Worm (Caenorhabditis elegans): ENCODE measurements around the gene ceh-39.

ceh-39 gene

DNA sequence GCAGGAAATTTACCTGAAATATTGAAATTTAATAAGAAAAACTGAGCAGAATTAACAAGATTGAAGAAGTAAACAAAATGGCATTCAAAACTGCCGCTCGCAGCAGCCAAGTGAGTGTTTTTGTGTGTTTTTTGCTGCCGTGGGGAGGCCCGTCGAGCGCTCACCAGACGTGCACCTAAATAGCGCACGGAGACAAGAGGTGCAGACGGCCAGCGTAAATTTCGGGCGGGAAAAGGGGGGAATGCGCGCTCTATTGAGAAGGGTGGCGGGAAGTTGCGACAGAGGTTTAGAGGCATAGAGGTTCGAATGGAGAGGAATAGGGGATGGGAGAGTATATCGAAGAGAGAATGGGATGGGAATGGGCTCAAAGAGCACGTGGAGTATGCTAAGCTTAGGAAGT is at the start of gene ceh-39 (continued):
- TF ChIP-seq nhr-6 (tag; optimal IDR thresholded peaks at IDR 0.05) (no peak), mxl-3 (GFP tag; optimal IDR thresholded peaks at IDR 0.05) (no peak), nhr-42 (GFP tag; IDR thresholded peaks at IDR 0.05) (0 out of 2 replicates have a peak, but pooled peaks have one; percentile 31), Y48G9A.11 (GFP tag; IDR thresholded peaks at IDR 0.05) (no peak), gei-8 (GFP tag; optimal IDR thresholded peaks at IDR 0.05) (no peak), dmd-8 (GFP tag; IDR thresholded peaks at IDR 0.05) (no peak), hlh-30 (tag; optimal IDR thresholded peaks at IDR 0.05; ENCODE audit: insufficient read depth) (peak; percentile 41), skn-1 (tag; optimal IDR thresholded peaks at IDR 0.05) (no peak), F26F4.8 (GFP tag; conservative IDR thresholded peaks at IDR 0.05) (no peak), jun-1 (tag; optimal IDR thresholded peaks at IDR 0.05) (no peak), dmd-6 (GFP tag; IDR thresholded peaks at IDR 0.05) (no peak; the same call in 1 of the 2 replicates), nhr-25 (tag; optimal IDR thresholded peaks at IDR 0.05; ENCODE audit: borderline replicate concordance, insufficient read depth) (no peak), dve-1 (tag; optimal IDR thresholded peaks at IDR 0.05; ENCODE audit: insufficient read depth) (no peak), Y75B8A.6 (GFP tag; IDR thresholded peaks at IDR 0.05) (no peak), ceh-44 (GFP tag; IDR thresholded peaks at IDR 0.05) (no peak), hmg-1.1 (GFP tag; IDR thresholded peaks at IDR 0.05) (peak; percentile 68), pha-4 (GFP tag; IDR thresholded peaks at IDR 0.05) (no peak), pha-4 (tag; optimal IDR thresholded peaks at IDR 0.05) (no peak), ZK546.5 (tag; optimal IDR thresholded peaks at IDR 0.05) (no peak), mep-1 (tag; optimal IDR thresholded peaks at IDR 0.05) (peak; percentile 70), lin-13 (GFP tag; optimal IDR thresholded peaks at IDR 0.05) (no peak), F49E8.2 (tag; optimal IDR thresholded peaks at IDR 0.05; ENCODE audit: borderline replicate concordance) (no peak), nhr-76 (tag; optimal IDR thresholded peaks at IDR 0.05) (no peak), spr-3 (GFP tag; optimal IDR thresholded peaks at IDR 0.05) (no peak), mdt-29 (GFP tag; IDR thresholded peaks at IDR 0.05) (no peak), nhr-28 (tag; optimal IDR thresholded peaks at IDR 0.05) (no peak), nhr-102 (tag; optimal IDR thresholded peaks at IDR 0.05) (no peak), ZK337.2 (GFP tag; IDR thresholded peaks at IDR 0.05) (no peak), D1046.2 (GFP tag; IDR thresholded peaks at IDR 0.05) (no peak), F44E2.7 (GFP tag; IDR thresholded peaks at IDR 0.05) (no peak), unc-39 (tag; optimal IDR thresholded peaks at IDR 0.05) (no peak), Y5F2A.4 (GFP tag; optimal IDR thresholded peaks at IDR 0.05) (no peak), zag-1 (tag; optimal IDR thresholded peaks at IDR 0.05) (no peak), R02D3.7 (tag; optimal IDR thresholded peaks at IDR 0.05) (no peak), zfp-3 (GFP tag; conservative IDR thresholded peaks at IDR 0.05) (no peak), daf-16 (GFP tag; optimal IDR thresholded peaks at IDR 0.05) (no peak), daf-16 (tag; optimal IDR thresholded peaks at IDR 0.05) (no peak), ztf-7 (tag; optimal IDR thresholded peaks at IDR 0.05) (no peak), F10B5.3 (tag; optimal IDR thresholded peaks at IDR 0.05) (no peak), dmd-9 (GFP tag; IDR thresholded peaks at IDR 0.05) (no peak), lin-38 (GFP tag; IDR thresholded peaks at IDR 0.05) (peak; percentile 85), lin-29 (GFP tag; IDR thresholded peaks at IDR 0.05) (no peak), T26A8.4 (GFP tag; IDR thresholded peaks at IDR 0.05) (no peak), madf-9 (GFP tag; conservative IDR thresholded peaks at IDR 0.05) (no peak), nhr-111 (GFP tag; optimal IDR thresholded peaks at IDR 0.05) (no peak), ces-1 (GFP tag; optimal IDR thresholded peaks at IDR 0.05) (no peak), ztf-11 (tag; optimal IDR thresholded peaks at IDR 0.05) (no peak), php-3 (GFP tag; IDR thresholded peaks at IDR 0.05) (no peak), ceh-28 (tag; optimal IDR thresholded peaks at IDR 0.05) (no peak), ctbp-1 (GFP tag; IDR thresholded peaks at IDR 0.05) (no peak), egl-27 (tag; optimal IDR thresholded peaks at IDR 0.05) (no peak), nhr-77 (tag; optimal IDR thresholded peaks at IDR 0.05) (no peak), F37D6.2 (tag; optimal IDR thresholded peaks at IDR 0.05) (peak; percentile 14)
